Worm (Caenorhabditis elegans): ENCODE data around the gene math-4.
A peak's percentile ranks its signal among the peaks of the same experiment; 100 is the strongest.
"Not testable (repeated sequence)": the region's sequence is repeated elsewhere in the genome, so short reads cannot be mapped to it uniquely, and the experiment has no call there.

The math-4 gene

ce11 chrII:1771347-1771746 is 11.0 kb downstream of the math-4 start, which contains the start of gene math-26:
Gene math-26, plus strand, starts transcription at chrII:1771647.
- TF ChIP-seq madf-10 (tag; optimal IDR thresholded peaks at IDR 0.05); lin-40 (tag; optimal IDR thresholded peaks at IDR 0.05); pbrm-1 (GFP tag; IDR thresholded peaks at IDR 0.05): not testable (repeated sequence)

- TF ChIP-seq nhr-80 (tag; optimal IDR thresholded peaks at IDR 0.05) (peak; percentile 36), dox-1 (GFP tag; IDR thresholded peaks at IDR 0.05) (0 out of 2 replicates have a peak, but pooled peaks have one; percentile 14)
These were observed 14.9 kb downstream of the math-4 start for ce11 chrII:1767458-1767857.

- TF ChIP-seq xnd-1 (tag; optimal IDR thresholded peaks at IDR 0.05) = no peak
- TF ChIP-seq pbrm-1 (GFP tag; IDR thresholded peaks at IDR 0.05) = no peak
- no peak for TF ChIP-seq rcor-1 (GFP tag; IDR thresholded peaks at IDR 0.05)
These were observed 15.7 kb downstream of the math-4 start for ce11 chrII:1766715-1767114.

ce11 chrII:1763072-1763471 is 19.3 kb downstream of the math-4 start, which contains the start of gene math-28:
Gene math-28, plus strand, starts transcription at chrII:1763372.
- TF ChIP-seq chd-7 (tag; optimal IDR thresholded peaks at IDR 0.05) (no peak), ama-1 (optimal IDR thresholded peaks at IDR 0.05) (no peak), ama-1 (GFP tag; optimal IDR thresholded peaks at IDR 0.05) (no peak), ztf-6 (GFP tag; IDR thresholded peaks at IDR 0.05) (no peak), F22D6.2 (tag; optimal IDR thresholded peaks at IDR 0.05) (no peak), B0336.3 (GFP tag; IDR thresholded peaks at IDR 0.05) (no peak), F39B2.1 (GFP tag; IDR thresholded peaks at IDR 0.05) (no peak), madf-10 (tag; optimal IDR thresholded peaks at IDR 0.05) (no peak), xnd-1 (tag; optimal IDR thresholded peaks at IDR 0.05) (no peak)

- TF ChIP-seq F57A8.1 (GFP tag; optimal IDR thresholded peaks at IDR 0.05) (no peak), dpff-1 (tag; optimal IDR thresholded peaks at IDR 0.05) (no peak)
These were observed 20.8 kb downstream of the math-4 start, which contains the start of gene F36H5.4 for ce11 chrII:1761564-1761963. Gene F36H5.4, plus strand, starts transcription at chrII:1761864.

- TF ChIP-seq nfya-1 (tag; optimal IDR thresholded peaks at IDR 0.05; ENCODE audit: borderline replicate concordance, insufficient read depth) (no peak), C17E4.6 (GFP tag; IDR thresholded peaks at IDR 0.05) (no peak), akir-1 (GFP tag; optimal IDR thresholded peaks at IDR 0.05) (no peak), lag-1 (GFP tag; IDR thresholded peaks at IDR 0.05) (no peak), F57A8.1 (GFP tag; optimal IDR thresholded peaks at IDR 0.05) (no peak), tlf-1 (GFP tag; optimal IDR thresholded peaks at IDR 0.05) (no peak), ztf-28 (GFP tag; IDR thresholded peaks at IDR 0.05) (no peak), cebp-2 (GFP tag; IDR thresholded peaks at IDR 0.05) (no peak), nfya-2 (GFP tag; IDR thresholded peaks at IDR 0.05) (no peak), F39B2.1 (GFP tag; IDR thresholded peaks at IDR 0.05) (no peak), zfh-2 (GFP tag; conservative IDR thresholded peaks at IDR 0.05) (no peak), ceh-40 (GFP tag; IDR thresholded peaks at IDR 0.05) (no peak), ztf-26 (tag; optimal IDR thresholded peaks at IDR 0.05) (no peak), gei-17 (GFP tag; optimal IDR thresholded peaks at IDR 0.05) (no peak), F22D6.2 (tag; optimal IDR thresholded peaks at IDR 0.05) (no peak), F49E8.2 (tag; optimal IDR thresholded peaks at IDR 0.05; ENCODE audit: insufficient read depth) (no peak)
These were observed 22.8 kb downstream of the math-4 start, which contains the start of gene F36H5.18 for ce11 chrII:1759602-1760001. Gene F36H5.18, plus strand, starts transcription at chrII:1759902.

ce11 chrII:1757033-1757432 is 25.3 kb downstream of the math-4 start, which contains the start of gene F36H5.10:
Gene F36H5.10, plus strand, starts transcription at chrII:1757333.
- TF ChIP-seq F37B4.10 (GFP tag; IDR thresholded peaks at IDR 0.05) (no peak), unc-130 (GFP tag; optimal IDR thresholded peaks at IDR 0.05) (no peak), repo-1 (tag; optimal IDR thresholded peaks at IDR 0.05) (no peak), ZK185.1 (tag; optimal IDR thresholded peaks at IDR 0.05; ENCODE audit: poor library complexity, severe bottlenecking) (no peak), egl-18 (GFP tag; IDR thresholded peaks at IDR 0.05) (no peak), pha-4 (tag; optimal IDR thresholded peaks at IDR 0.05) (no peak), hsf-1 (GFP tag; IDR thresholded peaks at IDR 0.05) (no peak)

Measured in whole organism, young adult.